Worm (Caenorhabditis elegans) whole organism, late embryonic: ENCODE data around the gene T11G6.5.

ENCODE experiments used
- C38D4.7 ChIP-seq: fragments of 200-800 bp; sonication (Bioruptor generic); optimal IDR thresholded peaks from 2 replicates; lab custom pipeline; 2018; ENCODE audit warnings: mild to moderate bottlenecking, missing genetic modification characterization, moderate library complexity, missing compliant biosample characterization
- K02D7.2 ChIP-seq: sonication (generic microtip); optimal IDR thresholded peaks from 2 replicates; lab custom pipeline; 2017; ENCODE audit warnings: mild to moderate bottlenecking, missing genetic modification characterization, missing compliant biosample characterization
- K09A11.1 ChIP-seq: sonication (generic microtip); optimal IDR thresholded peaks from 2 replicates; lab custom pipeline; 2017; ENCODE audit warnings: antibody characterized with exemption, mild to moderate bottlenecking, missing genetic modification characterization, missing compliant biosample characterization; ENCODE audit not compliant: insufficient read depth
- ahr-1 ChIP-seq: sonication (generic microtip); optimal IDR thresholded peaks from 2 replicates; lab custom pipeline; 2016; ENCODE audit warnings: missing genetic modification characterization, missing compliant biosample characterization
- ceh-18 ChIP-seq: sonication (generic microtip); optimal IDR thresholded peaks from 2 replicates; lab custom pipeline; 2016; ENCODE audit warnings: missing genetic modification characterization, missing compliant biosample characterization
- ceh-19 ChIP-seq: fragments of 200-800 bp; sonication (Bioruptor generic); optimal IDR thresholded peaks from 2 replicates; lab custom pipeline; 2018; ENCODE audit warnings: mild to moderate bottlenecking, missing genetic modification characterization, missing compliant biosample characterization
- ceh-30 ChIP-seq: fragments of 150-350 bp; optimal IDR thresholded peaks from 2 replicates; lab custom pipeline; 2014; ENCODE audit warnings: missing biosample characterization, missing genetic modification characterization
- ceh-31 ChIP-seq: sonication (generic microtip); optimal IDR thresholded peaks from 2 replicates; lab custom pipeline; 2016; ENCODE audit warnings: missing genetic modification characterization, missing compliant biosample characterization
- ceh-34 ChIP-seq: sonication (generic microtip); optimal IDR thresholded peaks from 2 replicates; lab custom pipeline; 2016; ENCODE audit warnings: mild to moderate bottlenecking, missing genetic modification characterization, missing compliant biosample characterization
- ceh-6 ChIP-seq: fragments of 200-800 bp; sonication (Bioruptor generic); optimal IDR thresholded peaks from 2 replicates; lab custom pipeline; 2018; ENCODE audit warnings: mild to moderate bottlenecking, missing genetic modification characterization, missing compliant biosample characterization
- che-1 ChIP-seq: sonication (generic microtip); optimal IDR thresholded peaks from 2 replicates; lab custom pipeline; 2016; ENCODE audit warnings: mild to moderate bottlenecking, missing genetic modification characterization, missing compliant biosample characterization
- dve-1 ChIP-seq: sonication (generic microtip); optimal IDR thresholded peaks from 2 replicates; lab custom pipeline; 2017; ENCODE audit warnings: antibody characterized with exemption, mild to moderate bottlenecking, missing genetic modification characterization, missing compliant biosample characterization
- elt-2 ChIP-seq: sonication (generic microtip); optimal IDR thresholded peaks from 2 replicates; lab custom pipeline; 2016; ENCODE audit warnings: missing genetic modification reagents, missing genetic modification characterization, missing compliant biosample characterization
- elt-4 ChIP-seq: sonication (generic microtip); optimal IDR thresholded peaks from 2 replicates; lab custom pipeline; 2016; ENCODE audit warnings: missing genetic modification characterization, missing compliant biosample characterization
- ets-4 ChIP-seq: sonication (generic microtip); optimal IDR thresholded peaks from 2 replicates; lab custom pipeline; 2016; ENCODE audit warnings: missing genetic modification characterization, missing compliant biosample characterization
- hlh-30 ChIP-seq: sonication (generic microtip); optimal IDR thresholded peaks from 2 replicates; lab custom pipeline; 2017; ENCODE audit warnings: antibody characterized with exemption, missing genetic modification characterization, missing compliant biosample characterization; ENCODE audit not compliant: insufficient read depth
- hlh-6 ChIP-seq: sonication (generic microtip); optimal IDR thresholded peaks from 2 replicates; lab custom pipeline; 2016; ENCODE audit warnings: missing genotype, missing genetic modification characterization, missing compliant biosample characterization
- hlh-8 ChIP-seq: sonication (generic microtip); optimal IDR thresholded peaks from 2 replicates; lab custom pipeline; 2016; ENCODE audit warnings: missing genotype, missing genetic modification characterization, missing compliant biosample characterization
- lim-6 ChIP-seq: sonication (generic microtip); optimal IDR thresholded peaks from 2 replicates; lab custom pipeline; 2016; ENCODE audit warnings: missing genetic modification characterization, missing compliant biosample characterization
- madf-2 ChIP-seq: sonication (generic microtip); optimal IDR thresholded peaks from 2 replicates; lab custom pipeline; 2017; ENCODE audit warnings: missing genetic modification characterization, missing compliant biosample characterization
- mec-3 ChIP-seq: sonication (generic microtip); optimal IDR thresholded peaks from 2 replicates; lab custom pipeline; 2016; ENCODE audit warnings: borderline replicate concordance, missing genetic modification characterization, missing compliant biosample characterization
- nfya-1 ChIP-seq: sonication (generic microtip); optimal IDR thresholded peaks from 2 replicates; lab custom pipeline; 2017; ENCODE audit warnings: missing genetic modification characterization, mild to moderate bottlenecking, missing compliant biosample characterization, antibody characterized with exemption, moderate library complexity
- nhr-232 ChIP-seq: sonication (generic microtip); optimal IDR thresholded peaks from 2 replicates; lab custom pipeline; 2016; ENCODE audit warnings: missing genetic modification characterization, missing compliant biosample characterization
- npax-4 ChIP-seq: sonication (generic microtip); optimal IDR thresholded peaks from 2 replicates; lab custom pipeline; 2016; ENCODE audit warnings: missing genetic modification characterization, missing compliant biosample characterization
- odd-2 ChIP-seq: sonication (generic microtip); optimal IDR thresholded peaks from 2 replicates; lab custom pipeline; 2017; ENCODE audit warnings: antibody characterized with exemption, mild to moderate bottlenecking, missing genetic modification characterization, missing compliant biosample characterization
- pax-1 ChIP-seq: fragments of 150-350 bp; optimal IDR thresholded peaks from 2 replicates; lab custom pipeline; 2014; ENCODE audit warnings: missing biosample characterization, missing genetic modification characterization
- pha-2 ChIP-seq: sonication (generic microtip); optimal IDR thresholded peaks from 2 replicates; lab custom pipeline; 2017; ENCODE audit warnings: mild to moderate bottlenecking, missing genetic modification characterization, missing compliant biosample characterization
- pqm-1 ChIP-seq: sonication (generic microtip); optimal IDR thresholded peaks from 2 replicates; lab custom pipeline; 2016; ENCODE audit warnings: missing genetic modification characterization, missing compliant biosample characterization
- pros-1 ChIP-seq: fragments of 150-350 bp; optimal IDR thresholded peaks from 2 replicates; lab custom pipeline; 2014; ENCODE audit warnings: missing biosample characterization, missing genetic modification reagents, missing genetic modification characterization
- syd-9 ChIP-seq: sonication (generic microtip); optimal IDR thresholded peaks from 2 replicates; lab custom pipeline; 2016; ENCODE audit warnings: mild to moderate bottlenecking, missing genetic modification characterization, moderate library complexity, missing compliant biosample characterization
- tbx-7 ChIP-seq: sonication (generic microtip); optimal IDR thresholded peaks from 2 replicates; lab custom pipeline; 2016; ENCODE audit warnings: missing genotype, missing genetic modification characterization, missing compliant biosample characterization
- unc-3 ChIP-seq, 2 experiments: fragments of 200-800 bp in 1 of 2; sonication (Bioruptor generic) in 1 of 2; sonication (generic microtip) in 1 of 2; conservative IDR thresholded peaks in 1 of 2; optimal IDR thresholded peaks in 1 of 2; 2 replicates each; pipeline versions ENCODE4 v1.3.6 to Lab custom; 2016 to 2022; ENCODE audit warnings: missing compliant biosample characterization in 2 of 2, missing genetic modification characterization in 2 of 2, missing genetic modification reagents in 1 of 2
- unc-86 ChIP-seq: sonication (generic microtip); optimal IDR thresholded peaks from 2 replicates; lab custom pipeline; 2016; ENCODE audit warnings: missing genetic modification characterization, missing compliant biosample characterization

Gene T11G6.5

DNA sequence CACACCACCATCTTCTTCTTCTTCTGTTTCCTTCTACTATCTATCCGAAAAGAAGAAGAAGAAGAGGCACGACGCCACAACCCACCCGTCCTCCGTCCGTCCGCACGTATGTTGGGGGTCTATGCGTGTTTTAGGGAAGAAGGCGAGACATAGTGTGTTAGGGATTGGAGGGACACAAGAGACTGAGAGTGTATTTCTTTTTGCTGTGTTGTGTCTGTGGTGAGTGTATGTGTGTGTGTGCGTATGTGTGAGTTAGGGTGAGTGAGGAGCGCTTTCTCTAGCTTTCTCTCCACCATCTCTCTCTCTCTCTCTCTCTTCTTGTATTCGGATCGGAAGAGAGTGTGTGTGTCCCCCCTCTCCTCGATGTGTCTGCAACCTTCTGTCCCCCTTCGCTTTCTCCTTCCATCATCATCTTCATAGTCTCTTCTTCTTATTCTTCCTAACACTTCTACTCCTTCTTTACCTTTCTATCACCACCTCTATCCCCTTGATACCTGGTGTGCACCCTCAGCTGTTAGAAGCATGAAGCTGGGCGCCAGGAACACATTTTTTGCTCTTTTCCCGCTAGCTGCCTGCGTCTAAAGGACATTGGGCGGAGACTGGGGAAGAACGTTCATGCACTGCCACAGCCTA lies 20.8 kb downstream of the T11G6.5 start (continued):
- peak; percentile 39 for TF ChIP-seq tbx-7 (tag; lab: Kevin White, UChicago)
- peak; percentile 85 for TF ChIP-seq pros-1 (tag; lab: Kevin White, UChicago)
- peak; percentile 1 for TF ChIP-seq che-1 (tag; lab: Kevin White, UChicago)
- TF ChIP-seq pha-2 (tag; lab: Kevin White, UChicago) = no peak
- TF ChIP-seq ceh-31 (tag; lab: Kevin White, UChicago) = peak; percentile 93
- TF ChIP-seq mec-3 (tag; lab: Kevin White, UChicago) = no peak
- TF ChIP-seq unc-86 (tag; lab: Kevin White, UChicago) = peak; percentile 34
- peak; percentile 71 for TF ChIP-seq pqm-1 (tag; lab: Kevin White, UChicago)
- TF ChIP-seq ahr-1 (tag; lab: Kevin White, UChicago) = no peak
- no peak for TF ChIP-seq lim-6 (tag; lab: Kevin White, UChicago)
- peak; percentile 8 for TF ChIP-seq ceh-19 (GFP tag; lab: Kevin White, UChicago)
- peak; percentile 89 for TF ChIP-seq nfya-1 (tag; lab: Kevin White, UChicago)
- no peak for TF ChIP-seq elt-4 (tag; lab: Kevin White, UChicago)
- peak; percentile 79 for TF ChIP-seq hlh-8 (tag; lab: Kevin White, UChicago)
- peak; percentile 38 for TF ChIP-seq nhr-232 (tag; lab: Kevin White, UChicago)
- peak; percentile 85 for TF ChIP-seq dve-1 (tag; lab: Kevin White, UChicago)
- TF ChIP-seq npax-4 (tag; lab: Kevin White, UChicago) = no peak
- peak; percentile 62; the same call in 1 of the 2 replicates for TF ChIP-seq unc-3 (GFP tag; conservative IDR thresholded peaks at IDR 0.05; lab: Robert Waterston, UW)
- TF ChIP-seq unc-3 (tag; optimal IDR thresholded peaks at IDR 0.05; lab: Kevin White, UChicago) = no peak
- TF ChIP-seq syd-9 (tag; lab: Kevin White, UChicago) = peak; percentile 83
- no peak for TF ChIP-seq pax-1 (tag; lab: Kevin White, UChicago)
- TF ChIP-seq K09A11.1 = peak; percentile 7
- TF ChIP-seq hlh-30 (tag; lab: Kevin White, UChicago) = no peak
- peak; percentile 56 for TF ChIP-seq hlh-6 (tag; lab: Kevin White, UChicago)

DNA sequence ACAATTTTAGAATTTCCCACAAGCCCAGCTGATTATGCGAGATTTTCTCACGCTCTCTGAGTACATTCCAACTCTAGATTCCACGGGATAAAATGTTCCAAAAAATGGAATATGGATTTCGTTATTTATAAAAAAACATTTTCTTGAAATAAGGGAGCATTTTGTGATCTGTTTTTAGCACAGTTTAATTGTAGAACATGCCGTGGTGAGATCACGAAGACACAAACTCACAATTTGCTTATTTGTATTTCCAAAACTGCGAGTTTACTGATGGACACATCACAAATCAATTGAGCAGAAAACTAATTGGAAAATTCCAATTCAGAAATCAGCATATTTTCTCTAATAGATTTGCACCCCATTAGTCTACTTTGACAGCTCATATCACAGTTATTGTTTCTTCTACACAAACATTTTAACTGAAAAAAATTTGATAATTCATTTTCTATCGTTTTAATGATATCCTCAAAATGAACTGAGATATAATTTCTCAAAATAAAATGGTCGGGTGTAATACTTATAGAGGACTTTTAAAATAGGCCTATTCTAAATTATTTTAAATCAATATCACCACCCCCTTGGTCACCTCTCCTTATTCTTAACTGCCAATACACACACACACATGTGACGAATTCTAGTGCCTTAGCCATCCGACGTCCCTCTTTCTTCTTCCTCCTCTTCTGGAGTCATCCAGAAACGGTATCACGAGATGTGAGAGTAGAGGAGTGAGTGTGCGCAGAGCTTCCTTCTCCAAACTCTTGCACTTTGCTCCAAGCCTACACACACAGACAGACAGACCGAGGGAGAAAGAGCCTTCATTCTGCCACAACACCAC lies 21.5 kb downstream of the T11G6.5 start:
- TF ChIP-seq hlh-30 (tag; lab: Kevin White, UChicago) (peak; percentile 75), ahr-1 (tag; lab: Kevin White, UChicago) (peak; percentile 17), che-1 (tag; lab: Kevin White, UChicago) (peak; percentile 9), lim-6 (tag; lab: Kevin White, UChicago) (no peak)

DNA sequence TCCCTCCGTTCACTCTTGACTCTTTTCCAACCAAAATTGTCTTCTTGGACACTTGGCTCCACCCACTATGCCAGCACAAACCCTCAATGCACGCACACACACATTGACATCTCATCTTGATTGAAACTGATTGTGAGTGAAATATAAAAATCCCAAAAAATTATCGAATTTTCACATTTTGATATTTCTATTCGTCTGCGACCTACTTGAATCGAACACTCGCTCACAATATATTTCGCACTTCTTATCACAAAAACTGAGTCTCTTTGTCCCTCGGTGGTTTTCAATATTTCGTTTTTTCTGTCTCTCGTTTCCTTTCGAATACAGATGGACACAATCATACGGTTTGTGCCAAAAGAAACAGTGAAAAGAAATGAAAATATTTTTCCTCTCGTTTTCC lies 22.4 kb downstream of the T11G6.5 start:
- TF ChIP-seq C38D4.7 = no peak
- no peak for TF ChIP-seq madf-2
- no peak for TF ChIP-seq hlh-8 (tag; lab: Kevin White, UChicago)
- no peak for TF ChIP-seq ceh-31 (tag; lab: Kevin White, UChicago)
- TF ChIP-seq pax-1 (tag; lab: Kevin White, UChicago) = no peak
- TF ChIP-seq hlh-6 (tag; lab: Kevin White, UChicago) = no peak
- TF ChIP-seq odd-2 (tag; lab: Kevin White, UChicago) = no peak
- TF ChIP-seq ceh-6 (GFP tag; lab: Kevin White, UChicago) = no peak
- TF ChIP-seq ceh-34 (tag; lab: Kevin White, UChicago) = no peak
- TF ChIP-seq ceh-30 (tag; lab: Kevin White, UChicago) = no peak
- TF ChIP-seq ets-4 = no peak
- TF ChIP-seq ahr-1 (tag; lab: Kevin White, UChicago) = no peak
- TF ChIP-seq K02D7.2 = no peak
- TF ChIP-seq dve-1 (tag; lab: Kevin White, UChicago) = no peak
- no peak for TF ChIP-seq syd-9 (tag; lab: Kevin White, UChicago)
- TF ChIP-seq K09A11.1 = no peak
- TF ChIP-seq elt-2 (tag; lab: Kevin White, UChicago) = no peak
- no peak for TF ChIP-seq ceh-18 (tag; lab: Kevin White, UChicago)
